Worm (Caenorhabditis elegans): Measurements from ENCODE around the gene Y37D8A.2.
A peak's percentile ranks its signal among the peaks of the same experiment; 100 is the strongest.

The Y37D8A.2 gene

ce11 chrIII:12818050-12818738 lies 1.8 kb upstream of the Y37D8A.2 start, which contains the start of gene arx-5:
Gene arx-5, minus strand, starts transcription at chrIII:12818100.
- TF ChIP-seq tra-4 (tag; optimal IDR thresholded peaks at IDR 0.05): no peak
- TF ChIP-seq tbx-37 (GFP tag; conservative IDR thresholded peaks at IDR 0.05): no peak
- no peak for TF ChIP-seq hmg-4 (GFP tag; optimal IDR thresholded peaks at IDR 0.05)
- no peak for TF ChIP-seq sea-1 (GFP tag; conservative IDR thresholded peaks at IDR 0.05)
- TF ChIP-seq flt-1 (GFP tag; IDR thresholded peaks at IDR 0.05): no peak
- no peak for TF ChIP-seq ceh-36 (tag; optimal IDR thresholded peaks at IDR 0.05)
- no peak for TF ChIP-seq ceh-13 (GFP tag; optimal IDR thresholded peaks at IDR 0.05)
- no peak for TF ChIP-seq ets-7 (tag; optimal IDR thresholded peaks at IDR 0.05)

ce11 chrIII:12819148-12819547 lies 845 bp upstream of the Y37D8A.2 start:
- no peak for TF ChIP-seq sea-1 (GFP tag; conservative IDR thresholded peaks at IDR 0.05)
- TF ChIP-seq hnd-1 (tag; optimal IDR thresholded peaks at IDR 0.05): no peak

ce11 chrIII:12821331-12821730 lies 1.3 kb downstream of the Y37D8A.2 start:
- no peak for TF ChIP-seq flt-1 (GFP tag; IDR thresholded peaks at IDR 0.05)

- TF ChIP-seq ceh-36 (tag; optimal IDR thresholded peaks at IDR 0.05) (peak; percentile 72), aly-1 (tag; optimal IDR thresholded peaks at IDR 0.05) (no peak), scrt-1 (GFP tag; IDR thresholded peaks at IDR 0.05) (no peak)
Measured at ce11 chrIII:12822608-12823261, 2.7 kb downstream of the Y37D8A.2 start.

- no peak for TF ChIP-seq hnd-1 (tag; optimal IDR thresholded peaks at IDR 0.05)
- no peak for TF ChIP-seq scrt-1 (GFP tag; IDR thresholded peaks at IDR 0.05)
- no peak for TF ChIP-seq tbx-37 (GFP tag; conservative IDR thresholded peaks at IDR 0.05)
- no peak for TF ChIP-seq B0310.2 (tag; optimal IDR thresholded peaks at IDR 0.05)
- no peak for TF ChIP-seq hmg-4 (GFP tag; optimal IDR thresholded peaks at IDR 0.05)
- TF ChIP-seq aly-1 (tag; optimal IDR thresholded peaks at IDR 0.05): no peak
- no peak for TF ChIP-seq flt-1 (GFP tag; IDR thresholded peaks at IDR 0.05)
- no peak for TF ChIP-seq ceh-36 (tag; optimal IDR thresholded peaks at IDR 0.05)
Measured at ce11 chrIII:12829068-12829467, 9.1 kb downstream of the Y37D8A.2 start, which contains the start of gene Y37D8A.3. Gene Y37D8A.3, plus strand, starts transcription at chrIII:12829368.

- TF ChIP-seq ets-7 (tag; optimal IDR thresholded peaks at IDR 0.05) (no peak), F13C5.2 (tag; optimal IDR thresholded peaks at IDR 0.05) (no peak), aly-1 (tag; optimal IDR thresholded peaks at IDR 0.05) (no peak), hmg-4 (GFP tag; optimal IDR thresholded peaks at IDR 0.05) (no peak), tbx-37 (GFP tag; conservative IDR thresholded peaks at IDR 0.05) (no peak), ceh-13 (GFP tag; optimal IDR thresholded peaks at IDR 0.05) (no peak), hmbx-1 (tag; optimal IDR thresholded peaks at IDR 0.05) (no peak), pes-1 (GFP tag; IDR thresholded peaks at IDR 0.05) (no peak), scrt-1 (GFP tag; IDR thresholded peaks at IDR 0.05) (no peak), sea-1 (GFP tag; conservative IDR thresholded peaks at IDR 0.05) (no peak), tra-4 (tag; optimal IDR thresholded peaks at IDR 0.05) (no peak), tbx-11 (GFP tag; IDR thresholded peaks at IDR 0.05) (no peak), ama-1 (optimal IDR thresholded peaks at IDR 0.05) (no peak), flt-1 (GFP tag; IDR thresholded peaks at IDR 0.05) (no peak), hnd-1 (tag; optimal IDR thresholded peaks at IDR 0.05) (no peak), ceh-36 (tag; optimal IDR thresholded peaks at IDR 0.05) (no peak), B0310.2 (tag; optimal IDR thresholded peaks at IDR 0.05) (no peak)
Measured at ce11 chrIII:12831696-12832095, 11.7 kb downstream of the Y37D8A.2 start.

ce11 chrIII:12833079-12833478 lies 13.1 kb downstream of the Y37D8A.2 start:
- no peak for TF ChIP-seq sea-1 (GFP tag; conservative IDR thresholded peaks at IDR 0.05)
- TF ChIP-seq tra-4 (tag; optimal IDR thresholded peaks at IDR 0.05): no peak
- no peak for TF ChIP-seq scrt-1 (GFP tag; IDR thresholded peaks at IDR 0.05)
- TF ChIP-seq B0310.2 (tag; optimal IDR thresholded peaks at IDR 0.05): no peak
- TF ChIP-seq hnd-1 (tag; optimal IDR thresholded peaks at IDR 0.05): no peak
- TF ChIP-seq ceh-13 (GFP tag; optimal IDR thresholded peaks at IDR 0.05): no peak
- no peak for TF ChIP-seq ceh-36 (tag; optimal IDR thresholded peaks at IDR 0.05)

ce11 chrIII:12836742-12837285 lies 16.8 kb downstream of the Y37D8A.2 start:
- no peak for TF ChIP-seq ama-1 (optimal IDR thresholded peaks at IDR 0.05)
- no peak for TF ChIP-seq flt-1 (GFP tag; IDR thresholded peaks at IDR 0.05)
- TF ChIP-seq tbx-37 (GFP tag; conservative IDR thresholded peaks at IDR 0.05): no peak
- TF ChIP-seq pes-1 (GFP tag; IDR thresholded peaks at IDR 0.05): no peak
- TF ChIP-seq ceh-36 (tag; optimal IDR thresholded peaks at IDR 0.05): no peak
- TF ChIP-seq ets-7 (tag; optimal IDR thresholded peaks at IDR 0.05): no peak

ce11 chrIII:12838299-12838698 lies 18.3 kb downstream of the Y37D8A.2 start:
- TF ChIP-seq tbx-37 (GFP tag; conservative IDR thresholded peaks at IDR 0.05) (no peak), hmbx-1 (tag; optimal IDR thresholded peaks at IDR 0.05) (no peak), ama-1 (optimal IDR thresholded peaks at IDR 0.05) (no peak), tra-4 (tag; optimal IDR thresholded peaks at IDR 0.05) (no peak), B0310.2 (tag; optimal IDR thresholded peaks at IDR 0.05) (no peak), ceh-36 (tag; optimal IDR thresholded peaks at IDR 0.05) (no peak), scrt-1 (GFP tag; IDR thresholded peaks at IDR 0.05) (no peak), hnd-1 (tag; optimal IDR thresholded peaks at IDR 0.05) (no peak), ets-7 (tag; optimal IDR thresholded peaks at IDR 0.05) (no peak), sea-1 (GFP tag; conservative IDR thresholded peaks at IDR 0.05) (no peak), ceh-13 (GFP tag; optimal IDR thresholded peaks at IDR 0.05) (no peak)

Measured in whole organism, early embryonic.